Worm (Caenorhabditis elegans) whole organism, late embryonic: Measurements from ENCODE around the gene lron-7.

Experiments
- ceh-24 ChIP-seq: sonication (generic microtip); optimal IDR thresholded peaks from 2 replicates; lab custom pipeline; 2016; ENCODE audit warnings: mild to moderate bottlenecking, missing genetic modification characterization, missing compliant biosample characterization
- elt-2 ChIP-seq: sonication (generic microtip); optimal IDR thresholded peaks from 2 replicates; lab custom pipeline; 2016; ENCODE audit warnings: missing genetic modification reagents, missing genetic modification characterization, missing compliant biosample characterization
- ets-4 ChIP-seq: sonication (generic microtip); optimal IDR thresholded peaks from 2 replicates; lab custom pipeline; 2016; ENCODE audit warnings: missing genetic modification characterization, missing compliant biosample characterization
- nhr-11 ChIP-seq: fragments of 150-350 bp; optimal IDR thresholded peaks from 2 replicates; lab custom pipeline; 2014; ENCODE audit warnings: missing biosample characterization, missing genetic modification characterization
- unc-3 ChIP-seq, 2 experiments: fragments of 200-800 bp in 1 of 2; sonication (Bioruptor generic) in 1 of 2; sonication (generic microtip) in 1 of 2; conservative IDR thresholded peaks in 1 of 2; optimal IDR thresholded peaks in 1 of 2; 2 replicates each; pipeline versions ENCODE4 v1.3.6 to Lab custom; 2016 to 2022; ENCODE audit warnings: missing compliant biosample characterization in 2 of 2, missing genetic modification characterization in 2 of 2, missing genetic modification reagents in 1 of 2
- ztf-16 ChIP-seq: sonication (generic microtip); optimal IDR thresholded peaks from 2 replicates; lab custom pipeline; 2017; ENCODE audit warnings: missing genetic modification characterization, missing compliant biosample characterization

- TF ChIP-seq ztf-16 (tag; lab: Kevin White, UChicago), result no peak
- TF ChIP-seq ets-4, result no peak
- TF ChIP-seq ceh-24 (tag; lab: Kevin White, UChicago), result no peak
- TF ChIP-seq unc-3 (GFP tag; conservative IDR thresholded peaks at IDR 0.05; lab: Robert Waterston, UW), result no peak
- no peak for TF ChIP-seq unc-3 (tag; optimal IDR thresholded peaks at IDR 0.05; lab: Kevin White, UChicago)
- no peak for TF ChIP-seq elt-2 (tag; lab: Kevin White, UChicago)
- TF ChIP-seq nhr-11 (tag; lab: Kevin White, UChicago), result no peak
Measured at ce11 chrX:7313236-7313635, 21.3 kb downstream of the lron-7 start.
